Fruit fly (Drosophila melanogaster) whole organism, embryonic: Measurements from ENCODE around the gene CG43702.
A peak's percentile ranks its signal among the peaks of the same experiment; 100 is the strongest.

Experiments used
- Asciz ChIP-seq: fragments of 200-800 bp; sonication (Bioruptor generic); optimal IDR thresholded peaks from 2 replicates; lab custom pipeline; 2017; ENCODE audit warnings: missing biosample characterization, mild to moderate bottlenecking, missing genetic modification characterization, missing genetic modification reagents
- Bgb ChIP-seq: fragments of 200-800 bp; sonication (Bioruptor generic); IDR thresholded peaks from 2 replicates; pipeline ENCODE4 v1.3.6; 2022; ENCODE audit warnings: missing biosample characterization, missing genetic modification characterization; ENCODE audit not compliant: partially characterized antibody
- CG10543 ChIP-seq: fragments of 200-800 bp; sonication (Bioruptor generic); optimal IDR thresholded peaks from 3 replicates; lab custom pipeline; 2017; ENCODE audit warnings: missing biosample characterization, mild to moderate bottlenecking, missing genetic modification characterization, moderate library complexity
- CG11504 ChIP-seq: fragments of 200-800 bp; sonication (Bioruptor generic); optimal IDR thresholded peaks from 3 replicates; lab custom pipeline; 2019; ENCODE audit warnings: missing biosample characterization, mild to moderate bottlenecking, missing genetic modification characterization, moderate library complexity
- CG13287 ChIP-seq: fragments of 200-800 bp; sonication (Bioruptor generic); IDR thresholded peaks from 2 replicates; pipeline ENCODE4 v1.3.6; 2022; ENCODE audit warnings: missing biosample characterization, missing genetic modification characterization; ENCODE audit not compliant: partially characterized antibody
- CG15269 ChIP-seq: fragments of 200-800 bp; sonication (Bioruptor generic); optimal IDR thresholded peaks from 2 replicates; lab custom pipeline; 2018; ENCODE audit warnings: missing biosample characterization, mild to moderate bottlenecking, missing genetic modification characterization, moderate library complexity
- CG18619 ChIP-seq: fragments of 200-800 bp; sonication (Bioruptor generic); optimal IDR thresholded peaks from 3 replicates; lab custom pipeline; 2017; ENCODE audit warnings: missing biosample characterization, mild to moderate bottlenecking, missing genetic modification characterization
- CG2129 ChIP-seq: fragments of 200-800 bp; sonication (Bioruptor generic); IDR thresholded peaks from 2 replicates; pipeline ENCODE4 v1.3.6; 2022; ENCODE audit warnings: missing biosample characterization, missing genetic modification characterization; ENCODE audit not compliant: partially characterized antibody
- CG2199 ChIP-seq: fragments of 200-800 bp; sonication (Bioruptor generic); IDR thresholded peaks from 3 replicates; pipeline ENCODE4 v1.3.6; 2022; ENCODE audit warnings: missing biosample characterization, missing genetic modification characterization
- CG6765 ChIP-seq: fragments of 200-800 bp; sonication (Bioruptor generic); optimal IDR thresholded peaks from 3 replicates; lab custom pipeline; 2017; ENCODE audit warnings: missing biosample characterization, mild to moderate bottlenecking, missing genetic modification characterization
- CG7556 ChIP-seq: fragments of 200-800 bp; sonication (Bioruptor generic); optimal IDR thresholded peaks from 2 replicates; lab custom pipeline; 2017; ENCODE audit warnings: missing biosample characterization, mild to moderate bottlenecking, missing genetic modification characterization
- CTCF ChIP-seq: fragments of 200-800 bp; sonication (Bioruptor generic); optimal IDR thresholded peaks from 2 replicates; lab custom pipeline; 2017; ENCODE audit warnings: missing biosample characterization, mild to moderate bottlenecking, missing genetic modification characterization, moderate library complexity
- D19B ChIP-seq: fragments of 200-800 bp; sonication (Bioruptor generic); optimal IDR thresholded peaks from 2 replicates; lab custom pipeline; 2017; ENCODE audit warnings: missing biosample characterization, mild to moderate bottlenecking, missing genetic modification characterization
- Dbx ChIP-seq: fragments of 200-800 bp; sonication (Bioruptor generic); IDR thresholded peaks from 3 replicates; pipeline ENCODE4 v1.3.6; 2022; ENCODE audit warnings: missing biosample characterization, missing genetic modification characterization
- Eip74EF ChIP-seq, 2 experiments: fragments of 200-800 bp in 1 of 2; fragments of >200 bp in 1 of 2; sonication (Bioruptor generic) in 1 of 2; optimal IDR thresholded peaks; 2 replicates each; lab custom pipeline; 2017 to 2019; ENCODE audit warnings: missing biosample characterization in 2 of 2, missing genetic modification characterization in 2 of 2, mild to moderate bottlenecking in 1 of 2, moderate library complexity in 1 of 2
- HmgZ ChIP-seq: fragments of 200-800 bp; sonication (Bioruptor generic); optimal IDR thresholded peaks from 2 replicates; lab custom pipeline; 2018; ENCODE audit warnings: missing biosample characterization, mild to moderate bottlenecking, missing genetic modification characterization
- Hr78 ChIP-seq, 2 experiments: fragments of 200-800 bp in 1 of 2; fragments of >200 bp in 1 of 2; sonication (Bioruptor generic) in 1 of 2; optimal IDR thresholded peaks; 2 replicates each; lab custom pipeline; 2017 to 2019; ENCODE audit warnings: missing biosample characterization in 2 of 2, missing genetic modification characterization in 2 of 2, mild to moderate bottlenecking in 1 of 2, moderate library complexity in 1 of 2
- Med ChIP-seq: fragments of 200-800 bp; sonication (Bioruptor generic); peaks from one replicate; lab custom pipeline; 2016; ENCODE audit warnings: missing biosample characterization, missing genetic modification characterization, mild to moderate bottlenecking, inconsistent platforms, moderate library complexity
- Mes4 ChIP-seq: fragments of 200-800 bp; sonication (Bioruptor generic); optimal IDR thresholded peaks from 2 replicates; lab custom pipeline; 2016; ENCODE audit warnings: missing biosample characterization, missing genetic modification characterization
- NFAT ChIP-seq: fragments of 200-800 bp; sonication (Bioruptor generic); IDR thresholded peaks from 2 replicates; pipeline ENCODE4 v1.3.6; 2022; ENCODE audit warnings: missing biosample characterization, missing genetic modification characterization
- NfI ChIP-seq: fragments of 200-800 bp; sonication (Bioruptor generic); optimal IDR thresholded peaks from 3 replicates; lab custom pipeline; 2018; ENCODE audit warnings: missing biosample characterization, mild to moderate bottlenecking, missing genetic modification characterization, moderate library complexity
- Pdp1 ChIP-seq, 2 experiments: fragments of 200-800 bp; sonication (Bioruptor generic); optimal IDR thresholded peaks; 3 replicates each; lab custom pipeline; 2016; ENCODE audit warnings: missing biosample characterization in 2 of 2, missing genetic modification characterization in 2 of 2, mild to moderate bottlenecking in 1 of 2, moderate library complexity in 1 of 2
- amos ChIP-seq: fragments of 200-800 bp; sonication (Bioruptor generic); IDR thresholded peaks from 2 replicates; pipeline ENCODE4 v1.3.6; 2022; ENCODE audit warnings: missing biosample characterization, missing genetic modification characterization; ENCODE audit not compliant: partially characterized antibody
- bowl ChIP-seq: fragments of 200-800 bp; sonication (Bioruptor generic); IDR thresholded peaks from 2 replicates; pipeline ENCODE4 v1.3.6; 2022; ENCODE audit warnings: missing biosample characterization, missing genetic modification characterization
- cato ChIP-seq: fragments of 200-800 bp; sonication (Bioruptor generic); optimal IDR thresholded peaks from 2 replicates; lab custom pipeline; 2016; ENCODE audit warnings: missing biosample characterization, missing genetic modification characterization, borderline replicate concordance
- danr ChIP-seq: fragments of 200-800 bp; sonication (Bioruptor generic); IDR thresholded peaks from 2 replicates; pipeline ENCODE4 v1.3.6; 2022; ENCODE audit warnings: missing biosample characterization, missing genetic modification characterization
- exex ChIP-seq: fragments of 200-800 bp; sonication (Bioruptor generic); optimal IDR thresholded peaks from 4 replicates; lab custom pipeline; 2018; ENCODE audit warnings: missing biosample characterization, mild to moderate bottlenecking, missing genetic modification characterization, moderate library complexity
- grn ChIP-seq: fragments of 200-800 bp; sonication (Bioruptor generic); optimal IDR thresholded peaks from 3 replicates; lab custom pipeline; 2017; ENCODE audit warnings: missing biosample characterization, missing genetic modification characterization
- hkb ChIP-seq, 2 experiments: fragments of 200-800 bp in 1 of 2; fragments of >200 bp in 1 of 2; sonication (Bioruptor generic) in 1 of 2; IDR thresholded peaks in 1 of 2; optimal IDR thresholded peaks in 1 of 2; 2 replicates each; pipeline versions ENCODE4 v1.3.6 to Lab custom; 2017 to 2022; ENCODE audit warnings: missing biosample characterization in 1 of 2, missing genetic modification characterization in 1 of 2
- kay ChIP-seq: fragments of 200-800 bp; sonication (Bioruptor generic); optimal IDR thresholded peaks from 2 replicates; lab custom pipeline; 2016; ENCODE audit warnings: missing biosample characterization, missing genetic modification characterization
- kni ChIP-seq: fragments of 200-800 bp; sonication (Bioruptor generic); optimal IDR thresholded peaks from 3 replicates; lab custom pipeline; 2017; ENCODE audit warnings: mild to moderate bottlenecking, missing biosample characterization, missing genetic modification reagents, missing genetic modification characterization
- run ChIP-seq: fragments of 200-800 bp; sonication (Bioruptor generic); optimal IDR thresholded peaks from 3 replicates; lab custom pipeline; 2018; ENCODE audit warnings: missing biosample characterization, mild to moderate bottlenecking, missing genetic modification characterization
- sd ChIP-seq: fragments of 200-800 bp; sonication (Bioruptor generic); optimal IDR thresholded peaks from 3 replicates; lab custom pipeline; 2018; ENCODE audit warnings: missing biosample characterization, mild to moderate bottlenecking, missing genetic modification characterization, moderate library complexity
- sens ChIP-seq: fragments of 200-800 bp; sonication (Bioruptor generic); peaks from one replicate; lab custom pipeline; 2016; ENCODE audit warnings: missing biosample characterization, missing genetic modification characterization
- seq ChIP-seq: fragments of 200-800 bp; sonication (Bioruptor generic); IDR thresholded peaks from 2 replicates; pipeline ENCODE4 v1.3.6; 2022; ENCODE audit warnings: missing biosample characterization, missing genetic modification characterization
- stwl ChIP-seq: fragments of 200-800 bp; sonication (Bioruptor generic); optimal IDR thresholded peaks from 3 replicates; lab custom pipeline; 2018; ENCODE audit warnings: missing biosample characterization, mild to moderate bottlenecking, missing genetic modification characterization, moderate library complexity
- tio ChIP-seq: fragments of 200-800 bp; sonication (Bioruptor generic); optimal IDR thresholded peaks from 2 replicates; lab custom pipeline; 2017; ENCODE audit warnings: missing biosample characterization, missing genetic modification characterization, inconsistent platforms
- vvl ChIP-seq: fragments of 200-800 bp; sonication (Bioruptor generic); IDR thresholded peaks from 2 replicates; pipeline ENCODE4 v1.3.6; 2022; ENCODE audit warnings: missing biosample characterization, missing genetic modification characterization
- wek ChIP-seq: fragments of 200-800 bp; sonication (Bioruptor generic); optimal IDR thresholded peaks from 3 replicates; lab custom pipeline; 2018; ENCODE audit warnings: missing biosample characterization, mild to moderate bottlenecking, missing genetic modification characterization, moderate library complexity
- zfh1 ChIP-seq: fragments of 200-800 bp; sonication (Bioruptor generic); IDR thresholded peaks from 3 replicates; pipeline ENCODE4 v1.3.6; 2022; ENCODE audit warnings: missing biosample characterization, missing genetic modification characterization

Gene CG43702

dm6 chr3L:21261403-21262164 is 36.9 kb upstream of the CG43702 start (continued):
- peak in 1 of 2 experiments; percentile 39 for TF ChIP-seq Pdp1 (GFP tag; optimal IDR thresholded peaks at IDR 0.05; lab: Kevin White, UChicago)
- peak; percentile 61 for TF ChIP-seq run (tag; lab: Kevin White, UChicago)
- TF ChIP-seq zfh1 (GFP tag; lab: Robert Waterston, UW), result 0 out of 3 replicates have a peak, but pooled peaks have one; percentile 11
- TF ChIP-seq Hr78 (GFP tag; optimal IDR thresholded peaks at IDR 0.05; lab: Kevin White, UChicago), result peak in 1 of 2 experiments; percentile 63
- TF ChIP-seq NfI (GFP tag; lab: Kevin White, UChicago), result no peak
- peak; percentile 54 for TF ChIP-seq kni (GFP tag; lab: Kevin White, UChicago)
- TF ChIP-seq danr (GFP tag; lab: Robert Waterston, UW), result no peak
- TF ChIP-seq CG2129 (GFP tag; lab: Robert Waterston, UW), result no peak
- TF ChIP-seq seq (GFP tag; lab: Robert Waterston, UW), result 0 out of 2 replicates have a peak, but pooled peaks have one; percentile 18
- TF ChIP-seq sd, result no peak
- no peak for TF ChIP-seq CG7556 (GFP tag; lab: Kevin White, UChicago)
- TF ChIP-seq wek (GFP tag; lab: Kevin White, UChicago), result no peak
- TF ChIP-seq Eip74EF (GFP tag; optimal IDR thresholded peaks at IDR 0.05; lab: Kevin White, UChicago), result peak in 1 of 2 experiments; percentile 55
- no peak for TF ChIP-seq cato (GFP tag; lab: Kevin White, UChicago)
- peak; percentile 28 for TF ChIP-seq CG10543

dm6 chr3L:21262426-21262825 is 36.0 kb upstream of the CG43702 start:
- TF ChIP-seq CG6765 (peak; percentile 31), Mes4 (GFP tag; lab: Kevin White, UChicago) (no peak), hkb (optimal IDR thresholded peaks at IDR 0.05; lab: Kevin White, UChicago) (no peak), hkb (GFP tag; IDR thresholded peaks at IDR 0.05; lab: Robert Waterston, UW) (no peak), CG2199 (GFP tag; lab: Robert Waterston, UW) (peak; percentile 57; the same call in 2 of the 3 replicates), sens (peak; percentile 74), CTCF (peak; percentile 72), Asciz (GFP tag; lab: Kevin White, UChicago) (peak; percentile 12), CG15269 (tag; lab: Kevin White, UChicago) (peak; percentile 11), vvl (GFP tag; lab: Robert Waterston, UW) (peak; percentile 55; the same call in 1 of the 2 replicates), Bgb (GFP tag; lab: Robert Waterston, UW) (peak; percentile 45), amos (GFP tag; lab: Robert Waterston, UW) (peak; percentile 38; the same call in 1 of the 2 replicates), bowl (no peak), Dbx (GFP tag; lab: Robert Waterston, UW) (0 out of 3 replicates have a peak, but pooled peaks have one; percentile 7), CG13287 (GFP tag; lab: Robert Waterston, UW) (peak; percentile 28; the same call in 1 of the 2 replicates), Med (peak; percentile 17), exex (tag; lab: Kevin White, UChicago) (peak; percentile 34), D19B (peak; percentile 33), kay (GFP tag; lab: Kevin White, UChicago) (peak; percentile 43), CG18619 (no peak), grn (GFP tag; lab: Kevin White, UChicago) (peak; percentile 41), tio (no peak), NFAT (GFP tag; lab: Robert Waterston, UW) (no peak), stwl (tag; lab: Kevin White, UChicago) (peak; percentile 21), CG11504 (no peak), HmgZ (tag; lab: Kevin White, UChicago) (peak; percentile 20)
